Fruit fly (Drosophila melanogaster) whole organism, wandering third instar larva: Measurements from ENCODE around the gene mRpS6.

ENCODE experiments used
- Hnf4 ChIP-seq: fragments of 200-800 bp; sonication (Bioruptor generic); optimal IDR thresholded peaks from 2 replicates; lab custom pipeline; 2016; ENCODE audit warnings: missing biosample characterization, mild to moderate bottlenecking, missing genetic modification characterization
- Vsx2 ChIP-seq: fragments of 200-300, 225-300 bp; sonication (Bioruptor generic); optimal IDR thresholded peaks from 2 replicates; lab custom pipeline; 2018; ENCODE audit warnings: missing biosample characterization, missing genetic modification characterization; ENCODE audit not compliant: partially characterized antibody
- brk ChIP-seq: fragments of 200-800 bp; sonication (Bioruptor generic); optimal IDR thresholded peaks from 2 replicates; lab custom pipeline; 2016; ENCODE audit warnings: missing biosample characterization, mild to moderate bottlenecking, missing genetic modification characterization
- dl ChIP-seq, 2 experiments: fragments of 175-275, 200-275 bp in 1 of 2; fragments of 200-275 bp in 1 of 2; sonication (Bioruptor generic); optimal IDR thresholded peaks; lab custom pipeline; 2018; ENCODE audit warnings: mild to moderate bottlenecking in 2 of 2, missing biosample characterization in 2 of 2, missing genetic modification characterization in 2 of 2, moderate library complexity in 2 of 2; ENCODE audit not compliant: partially characterized antibody in 2 of 2, insufficient read depth in 1 of 2
- psq ChIP-seq: fragments of 200-800 bp; sonication (Bioruptor generic); optimal IDR thresholded peaks from 3 replicates; lab custom pipeline; 2017; ENCODE audit warnings: missing biosample characterization, mild to moderate bottlenecking, missing genetic modification characterization, moderate library complexity
- sv ChIP-seq: fragments of 200-800 bp; sonication (Bioruptor generic); optimal IDR thresholded peaks from 3 replicates; lab custom pipeline; 2016; ENCODE audit warnings: missing biosample characterization, missing genetic modification characterization
- usp ChIP-seq: fragments of >200 bp; optimal IDR thresholded peaks from 2 replicates; lab custom pipeline; 2017; ENCODE audit warnings: missing biosample characterization, missing genetic modification characterization
- woc ChIP-seq: sonication (Bioruptor generic); optimal IDR thresholded peaks from 2 replicates; lab custom pipeline; 2016; ENCODE audit warnings: missing biosample characterization, mild to moderate bottlenecking, missing genetic modification characterization

DNA sequence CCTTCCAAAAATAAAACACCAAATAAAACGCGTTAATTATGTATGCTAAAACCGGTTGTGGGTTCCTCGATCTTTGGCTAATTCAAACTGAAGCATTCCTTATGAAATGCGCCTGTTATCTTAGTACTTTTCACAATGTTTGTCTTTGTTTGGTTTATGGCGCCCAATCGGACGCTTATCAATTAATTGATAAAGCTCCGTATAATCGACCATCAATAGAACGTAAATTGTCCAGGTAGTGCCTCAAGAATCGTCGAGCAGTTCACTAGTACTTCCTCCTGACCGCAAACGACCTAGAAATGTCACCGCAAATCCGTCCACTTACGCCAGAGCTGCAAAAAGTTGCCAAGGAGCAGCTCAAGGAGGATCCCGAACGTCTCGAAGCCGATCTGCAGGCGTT, 847 bp downstream of the mRpS6 start, which contains the start of gene CG33514:
- TF ChIP-seq usp (GFP tag; lab: Kevin White, UChicago) (no peak), psq (no peak), Hnf4 (GFP tag; lab: Kevin White, UChicago) (no peak), woc (GFP tag; lab: Kevin White, UChicago) (no peak), Vsx2 (no peak), brk (GFP tag; lab: Kevin White, UChicago) (no peak), sv (GFP tag; lab: Kevin White, UChicago) (no peak), dl (GFP tag; optimal IDR thresholded peaks at IDR 0.05; lab: Kevin White, UChicago; ENCODE audit: insufficient read depth in 1 of 2, partially characterized antibody in 2 of 2) (no peak)
